Worm (Caenorhabditis elegans) whole organism, late embryonic: ENCODE results near the gene F52H2.3.

Experiments
- C08G9.2 ChIP-seq: sonication (generic microtip); optimal IDR thresholded peaks from 2 replicates; lab custom pipeline; 2016; ENCODE audit warnings: mild to moderate bottlenecking, missing genetic modification characterization, moderate library complexity, missing compliant biosample characterization
- C38D4.7 ChIP-seq: fragments of 200-800 bp; sonication (Bioruptor generic); optimal IDR thresholded peaks from 2 replicates; lab custom pipeline; 2018; ENCODE audit warnings: mild to moderate bottlenecking, missing genetic modification characterization, moderate library complexity, missing compliant biosample characterization
- K09A11.1 ChIP-seq: sonication (generic microtip); optimal IDR thresholded peaks from 2 replicates; lab custom pipeline; 2017; ENCODE audit warnings: antibody characterized with exemption, mild to moderate bottlenecking, missing genetic modification characterization, missing compliant biosample characterization; ENCODE audit not compliant: insufficient read depth
- T23F11.4 ChIP-seq: fragments of 200-800 bp; sonication (Bioruptor generic); optimal IDR thresholded peaks from 2 replicates; lab custom pipeline; 2018; ENCODE audit warnings: mild to moderate bottlenecking, missing genetic modification characterization, missing compliant biosample characterization
- Y22D7AL.16 ChIP-seq: sonication (generic microtip); optimal IDR thresholded peaks from 2 replicates; lab custom pipeline; 2016; ENCODE audit warnings: missing genetic modification characterization, missing compliant biosample characterization
- ahr-1 ChIP-seq: sonication (generic microtip); optimal IDR thresholded peaks from 2 replicates; lab custom pipeline; 2016; ENCODE audit warnings: missing genetic modification characterization, missing compliant biosample characterization
- ceh-18 ChIP-seq: sonication (generic microtip); optimal IDR thresholded peaks from 2 replicates; lab custom pipeline; 2016; ENCODE audit warnings: missing genetic modification characterization, missing compliant biosample characterization
- ceh-19 ChIP-seq: fragments of 200-800 bp; sonication (Bioruptor generic); optimal IDR thresholded peaks from 2 replicates; lab custom pipeline; 2018; ENCODE audit warnings: mild to moderate bottlenecking, missing genetic modification characterization, missing compliant biosample characterization
- ceh-24 ChIP-seq: sonication (generic microtip); optimal IDR thresholded peaks from 2 replicates; lab custom pipeline; 2016; ENCODE audit warnings: mild to moderate bottlenecking, missing genetic modification characterization, missing compliant biosample characterization
- ceh-31 ChIP-seq: sonication (generic microtip); optimal IDR thresholded peaks from 2 replicates; lab custom pipeline; 2016; ENCODE audit warnings: missing genetic modification characterization, missing compliant biosample characterization
- ceh-34 ChIP-seq: sonication (generic microtip); optimal IDR thresholded peaks from 2 replicates; lab custom pipeline; 2016; ENCODE audit warnings: mild to moderate bottlenecking, missing genetic modification characterization, missing compliant biosample characterization
- ceh-45 ChIP-seq: fragments of 200-800 bp; sonication (Bioruptor generic); IDR thresholded peaks from 2 replicates; pipeline ENCODE4 v1.3.6; 2022; ENCODE audit warnings: missing genetic modification reagents, missing genetic modification characterization, missing compliant biosample characterization
- ceh-48 ChIP-seq: sonication (generic microtip); optimal IDR thresholded peaks from 2 replicates; lab custom pipeline; 2016; ENCODE audit warnings: missing genetic modification characterization, inconsistent platforms, missing compliant biosample characterization
- ceh-6 ChIP-seq: fragments of 200-800 bp; sonication (Bioruptor generic); optimal IDR thresholded peaks from 2 replicates; lab custom pipeline; 2018; ENCODE audit warnings: mild to moderate bottlenecking, missing genetic modification characterization, missing compliant biosample characterization
- dmd-4 ChIP-seq: sonication (generic microtip); optimal IDR thresholded peaks from 2 replicates; lab custom pipeline; 2016; ENCODE audit warnings: borderline replicate concordance, missing genetic modification characterization, missing compliant biosample characterization
- dve-1 ChIP-seq: sonication (generic microtip); optimal IDR thresholded peaks from 2 replicates; lab custom pipeline; 2017; ENCODE audit warnings: antibody characterized with exemption, mild to moderate bottlenecking, missing genetic modification characterization, missing compliant biosample characterization
- elt-4 ChIP-seq: sonication (generic microtip); optimal IDR thresholded peaks from 2 replicates; lab custom pipeline; 2016; ENCODE audit warnings: missing genetic modification characterization, missing compliant biosample characterization
- fax-1 ChIP-seq: sonication (generic microtip); optimal IDR thresholded peaks from 2 replicates; lab custom pipeline; 2016; ENCODE audit warnings: missing genotype, missing genetic modification characterization, missing compliant biosample characterization
- fkh-6 ChIP-seq: sonication (generic microtip); optimal IDR thresholded peaks from 2 replicates; lab custom pipeline; 2016; ENCODE audit warnings: missing genetic modification characterization, missing compliant biosample characterization
- gmeb-2 ChIP-seq: sonication (generic microtip); optimal IDR thresholded peaks from 2 replicates; lab custom pipeline; 2016; ENCODE audit warnings: missing genetic modification characterization, inconsistent platforms, missing compliant biosample characterization
- hlh-8 ChIP-seq: sonication (generic microtip); optimal IDR thresholded peaks from 2 replicates; lab custom pipeline; 2016; ENCODE audit warnings: missing genotype, missing genetic modification characterization, missing compliant biosample characterization
- lim-6 ChIP-seq: sonication (generic microtip); optimal IDR thresholded peaks from 2 replicates; lab custom pipeline; 2016; ENCODE audit warnings: missing genetic modification characterization, missing compliant biosample characterization
- lin-11 ChIP-seq: fragments of 200-800 bp; sonication (Bioruptor generic); optimal IDR thresholded peaks from 2 replicates; lab custom pipeline; 2018; ENCODE audit warnings: mild to moderate bottlenecking, missing genetic modification characterization, missing compliant biosample characterization
- nfya-1 ChIP-seq: sonication (generic microtip); optimal IDR thresholded peaks from 2 replicates; lab custom pipeline; 2017; ENCODE audit warnings: missing genetic modification characterization, mild to moderate bottlenecking, missing compliant biosample characterization, antibody characterized with exemption, moderate library complexity
- nhr-11 ChIP-seq: fragments of 150-350 bp; optimal IDR thresholded peaks from 2 replicates; lab custom pipeline; 2014; ENCODE audit warnings: missing biosample characterization, missing genetic modification characterization
- odd-2 ChIP-seq: sonication (generic microtip); optimal IDR thresholded peaks from 2 replicates; lab custom pipeline; 2017; ENCODE audit warnings: antibody characterized with exemption, mild to moderate bottlenecking, missing genetic modification characterization, missing compliant biosample characterization
- pag-3 ChIP-seq: sonication (generic microtip); optimal IDR thresholded peaks from 2 replicates; lab custom pipeline; 2016; ENCODE audit warnings: missing compliant biosample characterization, missing genetic modification characterization, borderline replicate concordance
- pax-1 ChIP-seq: fragments of 150-350 bp; optimal IDR thresholded peaks from 2 replicates; lab custom pipeline; 2014; ENCODE audit warnings: missing biosample characterization, missing genetic modification characterization
- pha-2 ChIP-seq: sonication (generic microtip); optimal IDR thresholded peaks from 2 replicates; lab custom pipeline; 2017; ENCODE audit warnings: mild to moderate bottlenecking, missing genetic modification characterization, missing compliant biosample characterization
- pros-1 ChIP-seq: fragments of 150-350 bp; optimal IDR thresholded peaks from 2 replicates; lab custom pipeline; 2014; ENCODE audit warnings: missing biosample characterization, missing genetic modification reagents, missing genetic modification characterization
- ref-2 ChIP-seq: sonication (generic microtip); optimal IDR thresholded peaks from 2 replicates; lab custom pipeline; 2016; ENCODE audit warnings: missing genetic modification characterization, missing compliant biosample characterization
- rnt-1 ChIP-seq: sonication (generic microtip); optimal IDR thresholded peaks from 2 replicates; lab custom pipeline; 2016; ENCODE audit warnings: missing genetic modification characterization, missing compliant biosample characterization
- sdc-2 ChIP-seq: sonication (generic microtip); optimal IDR thresholded peaks from 2 replicates; lab custom pipeline; 2016; ENCODE audit warnings: missing genotype, missing genetic modification characterization, missing compliant biosample characterization
- sox-4 ChIP-seq: sonication (generic microtip); optimal IDR thresholded peaks from 2 replicates; lab custom pipeline; 2017; ENCODE audit warnings: mild to moderate bottlenecking, missing genetic modification characterization, inconsistent platforms, missing compliant biosample characterization
- syd-9 ChIP-seq: sonication (generic microtip); optimal IDR thresholded peaks from 2 replicates; lab custom pipeline; 2016; ENCODE audit warnings: mild to moderate bottlenecking, missing genetic modification characterization, moderate library complexity, missing compliant biosample characterization
- tbx-2 ChIP-seq: sonication (generic microtip); optimal IDR thresholded peaks from 2 replicates; lab custom pipeline; 2016; ENCODE audit warnings: missing genetic modification characterization, missing compliant biosample characterization
- ttx-3 ChIP-seq: sonication (generic microtip); optimal IDR thresholded peaks from 2 replicates; lab custom pipeline; 2016; ENCODE audit warnings: missing genetic modification reagents, missing genetic modification characterization, missing compliant biosample characterization
- unc-3 ChIP-seq, 2 experiments: fragments of 200-800 bp in 1 of 2; sonication (Bioruptor generic) in 1 of 2; sonication (generic microtip) in 1 of 2; conservative IDR thresholded peaks in 1 of 2; optimal IDR thresholded peaks in 1 of 2; 2 replicates each; pipeline versions ENCODE4 v1.3.6 to Lab custom; 2016 to 2022; ENCODE audit warnings: missing compliant biosample characterization in 2 of 2, missing genetic modification characterization in 2 of 2, missing genetic modification reagents in 1 of 2
- unc-55 ChIP-seq: sonication (generic microtip); optimal IDR thresholded peaks from 2 replicates; lab custom pipeline; 2017; ENCODE audit warnings: missing biosample characterization, missing genetic modification reagents, missing genetic modification characterization
- unc-86 ChIP-seq: sonication (generic microtip); optimal IDR thresholded peaks from 2 replicates; lab custom pipeline; 2016; ENCODE audit warnings: missing genetic modification characterization, missing compliant biosample characterization
- zip-5 ChIP-seq: sonication (generic microtip); optimal IDR thresholded peaks from 2 replicates; lab custom pipeline; 2016; ENCODE audit warnings: missing genetic modification characterization, missing compliant biosample characterization
- ztf-16 ChIP-seq: sonication (generic microtip); optimal IDR thresholded peaks from 2 replicates; lab custom pipeline; 2017; ENCODE audit warnings: missing genetic modification characterization, missing compliant biosample characterization

F52H2.3 gene

DNA sequence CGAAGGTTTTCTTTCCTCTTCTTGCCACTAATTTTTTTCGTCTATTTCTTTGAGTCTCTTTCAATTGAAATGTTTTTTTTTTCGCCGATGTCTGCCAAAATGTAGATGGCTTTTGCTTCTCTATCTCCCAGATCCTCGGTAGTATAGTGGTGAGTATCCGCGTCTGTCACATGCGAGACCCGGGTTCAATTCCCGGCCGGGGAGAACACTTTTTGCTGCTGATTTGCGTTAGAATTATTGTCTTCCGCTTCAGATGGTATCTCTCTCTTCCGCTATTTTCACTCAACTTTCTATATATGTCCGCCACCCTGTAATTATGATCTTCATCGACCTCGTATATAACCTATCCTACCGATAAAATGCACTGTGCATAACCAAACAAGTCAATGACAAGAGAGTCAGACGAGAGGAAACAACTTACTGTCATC is 12.6 kb upstream of the F52H2.3 start (continued):
- TF ChIP-seq pag-3 (tag; lab: Kevin White, UChicago) (no peak), Y22D7AL.16 (tag; lab: Kevin White, UChicago) (no peak), nfya-1 (peak; percentile 39), ceh-45 (GFP tag; lab: Robert Waterston, UW) (0 out of 2 replicates have a peak, but pooled peaks have one; percentile 52), C08G9.2 (tag; lab: Kevin White, UChicago) (peak; percentile 27), syd-9 (tag; lab: Kevin White, UChicago) (peak; percentile 57), elt-4 (tag; lab: Kevin White, UChicago) (no peak), ztf-16 (tag; lab: Kevin White, UChicago) (peak; percentile 70), K09A11.1 (tag; lab: Kevin White, UChicago) (no peak), ceh-19 (GFP tag; lab: Kevin White, UChicago) (peak; percentile 47), lin-11 (peak; percentile 52), pha-2 (tag; lab: Kevin White, UChicago) (peak; percentile 66), ceh-6 (peak; percentile 10), dve-1 (no peak), lim-6 (tag; lab: Kevin White, UChicago) (peak; percentile 51), ref-2 (tag; lab: Kevin White, UChicago) (peak; percentile 49), sdc-2 (peak; percentile 65)

DNA sequence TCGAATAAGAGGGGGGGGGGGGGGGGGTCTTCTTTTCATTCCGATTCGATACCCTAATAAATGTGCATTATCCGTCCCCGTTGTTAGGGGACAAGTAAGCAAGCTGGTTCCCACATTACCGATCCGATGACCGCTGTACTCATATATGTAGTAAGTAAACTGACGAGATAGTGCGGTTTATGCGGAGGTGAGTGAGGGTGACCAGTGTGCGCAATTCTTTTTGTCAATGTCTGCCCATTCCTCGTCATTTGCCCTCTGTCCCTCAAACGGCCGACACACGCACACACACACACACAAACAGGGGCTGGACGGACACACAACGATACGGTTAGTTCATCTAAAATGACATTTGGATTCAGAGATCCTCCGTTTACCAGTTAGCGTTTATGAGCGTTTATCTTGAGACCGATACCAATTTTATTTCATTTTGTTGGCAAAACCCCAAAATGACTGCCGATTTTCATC is 11.4 kb upstream of the F52H2.3 start, which contains the start of gene aat-3:
Gene aat-3, plus strand, starts transcription at position 51 of the 465 bp plus-strand sequence.
- TF ChIP-seq dmd-4 (tag; lab: Kevin White, UChicago) (no peak), fkh-6 (tag; lab: Kevin White, UChicago) (peak; percentile 36), gmeb-2 (tag; lab: Kevin White, UChicago) (no peak), ttx-3 (tag; lab: Kevin White, UChicago) (no peak), fax-1 (no peak), rnt-1 (tag; lab: Kevin White, UChicago) (peak; percentile 1), sox-4 (tag; lab: Kevin White, UChicago) (no peak), odd-2 (tag; lab: Kevin White, UChicago) (no peak), tbx-2 (tag; lab: Kevin White, UChicago) (peak; percentile 17), pros-1 (peak; percentile 23), nhr-11 (no peak), C08G9.2 (tag; lab: Kevin White, UChicago) (no peak), ceh-19 (GFP tag; lab: Kevin White, UChicago) (peak; percentile 19), lim-6 (tag; lab: Kevin White, UChicago) (no peak), ceh-6 (peak; percentile 47), ceh-18 (tag; lab: Kevin White, UChicago) (no peak), ref-2 (tag; lab: Kevin White, UChicago) (peak; percentile 34), ahr-1 (no peak), T23F11.4 (GFP tag; lab: Kevin White, UChicago) (no peak), zip-5 (no peak), unc-55 (GFP tag; lab: Kevin White, UChicago) (no peak), ceh-34 (tag; lab: Kevin White, UChicago) (peak; percentile 45), dve-1 (no peak), unc-3 (GFP tag; conservative IDR thresholded peaks at IDR 0.05; lab: Robert Waterston, UW) (no peak), unc-3 (tag; optimal IDR thresholded peaks at IDR 0.05; lab: Kevin White, UChicago) (no peak), nfya-1 (peak; percentile 18), hlh-8 (tag; lab: Kevin White, UChicago) (no peak), ceh-24 (tag; lab: Kevin White, UChicago) (no peak), ceh-31 (tag; lab: Kevin White, UChicago) (peak; percentile 42)

DNA sequence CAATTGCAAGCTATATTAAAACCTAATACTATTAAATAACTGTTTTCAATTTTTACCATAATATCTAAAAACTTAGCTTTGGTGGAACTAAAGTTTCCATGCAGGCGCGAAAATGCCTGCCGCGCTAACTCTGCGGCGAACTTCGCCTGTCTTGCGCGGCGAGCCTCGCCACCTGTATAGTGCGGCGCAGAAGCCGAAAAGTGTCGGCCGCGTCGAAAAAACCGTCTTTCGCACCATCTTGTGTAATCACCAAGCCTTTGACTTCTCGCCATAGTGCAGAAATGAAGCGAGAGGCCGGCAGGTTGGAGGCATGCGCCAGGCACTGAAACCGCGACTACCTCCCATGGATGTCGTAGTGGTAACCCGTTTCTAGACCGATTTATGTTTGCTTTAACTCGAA is 10.6 kb upstream of the F52H2.3 start:
- TF ChIP-seq fkh-6 (tag; lab: Kevin White, UChicago) (no peak), C08G9.2 (tag; lab: Kevin White, UChicago) (no peak), unc-86 (no peak), C38D4.7 (GFP tag; lab: Kevin White, UChicago) (no peak), ttx-3 (tag; lab: Kevin White, UChicago) (no peak), K09A11.1 (tag; lab: Kevin White, UChicago) (no peak), pax-1 (tag; lab: Kevin White, UChicago) (no peak), ref-2 (tag; lab: Kevin White, UChicago) (no peak), nhr-11 (no peak), unc-3 (GFP tag; conservative IDR thresholded peaks at IDR 0.05; lab: Robert Waterston, UW) (no peak), unc-3 (tag; optimal IDR thresholded peaks at IDR 0.05; lab: Kevin White, UChicago) (no peak), lin-11 (no peak), ceh-48 (tag; lab: Kevin White, UChicago) (no peak), ceh-31 (tag; lab: Kevin White, UChicago) (no peak), odd-2 (tag; lab: Kevin White, UChicago) (no peak)
- TF ChIP-seq, all 69 proteins: peak for 0
